Worm (Caenorhabditis elegans): ENCODE results near the gene B0416.3.

DNA sequence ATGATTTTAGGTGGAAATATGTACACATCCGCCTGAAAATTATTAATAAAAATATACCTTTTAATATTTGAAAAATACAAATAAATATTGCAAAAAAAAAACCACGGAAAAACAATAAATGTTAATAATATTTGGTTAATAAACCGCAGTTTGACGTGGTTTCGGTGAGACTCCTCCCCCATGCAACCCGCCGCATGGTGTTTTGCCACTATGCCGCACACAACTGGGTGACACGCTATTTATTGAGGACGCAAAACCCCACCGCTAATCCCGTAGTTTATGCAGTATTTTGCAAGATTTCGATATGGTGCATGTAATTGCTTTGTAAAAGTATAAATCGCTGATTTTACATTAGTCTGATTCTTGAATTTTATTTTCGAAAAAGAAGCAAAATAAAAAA lies 5.1 kb downstream of the B0416.3 start, which contains the start of gene gly-13:
- TF ChIP-seq mep-1 (tag; optimal IDR thresholded peaks at IDR 0.05), result no peak
- peak; percentile 32 for TF ChIP-seq nhr-47 (tag; optimal IDR thresholded peaks at IDR 0.05)
- TF ChIP-seq fkh-10 (GFP tag; optimal IDR thresholded peaks at IDR 0.05), result no peak
- no peak for TF ChIP-seq aly-2 (tag; optimal IDR thresholded peaks at IDR 0.05)
- TF ChIP-seq lin-13 (GFP tag; optimal IDR thresholded peaks at IDR 0.05), result no peak
- peak; percentile 9 for TF ChIP-seq skn-1 (tag; optimal IDR thresholded peaks at IDR 0.05)

Data from whole organism, L1 larva.